Worm (Caenorhabditis elegans): Measurements from ENCODE around the gene C41C4.9.

Gene C41C4.9

ce11 chrII:8106921-8107695 lies at the start of gene C41C4.9, which contains the start of gene chst-1:
Gene C41C4.9 (plus strand): TSS chrII:8107645.
Gene chst-1 (minus strand): TSS chrII:8106971.
- TF ChIP-seq him-1 (tag; optimal IDR thresholded peaks at IDR 0.05) (peak; percentile 19), W03F9.2 (tag; optimal IDR thresholded peaks at IDR 0.05) (no peak), dao-5 (tag; optimal IDR thresholded peaks at IDR 0.05) (peak; percentile 90)

- no peak for TF ChIP-seq dao-5 (tag; optimal IDR thresholded peaks at IDR 0.05)
- TF ChIP-seq W03F9.2 (tag; optimal IDR thresholded peaks at IDR 0.05), result no peak
- no peak for TF ChIP-seq him-1 (tag; optimal IDR thresholded peaks at IDR 0.05)
Measured at ce11 chrII:8057911-8058310, 49.5 kb upstream of the C41C4.9 start.

- TF ChIP-seq W03F9.2 (tag; optimal IDR thresholded peaks at IDR 0.05), result no peak
- no peak for TF ChIP-seq dao-5 (tag; optimal IDR thresholded peaks at IDR 0.05)
- TF ChIP-seq him-1 (tag; optimal IDR thresholded peaks at IDR 0.05), result no peak
Measured at ce11 chrII:8058769-8059168, 48.7 kb upstream of the C41C4.9 start, which contains the start of gene T05H10.8. Gene T05H10.8 (plus strand): TSS chrII:8059069.

- TF ChIP-seq W03F9.2 (tag; optimal IDR thresholded peaks at IDR 0.05) (no peak), him-1 (tag; optimal IDR thresholded peaks at IDR 0.05) (no peak), dao-5 (tag; optimal IDR thresholded peaks at IDR 0.05) (no peak)
Measured at ce11 chrII:8059532-8059931, 47.9 kb upstream of the C41C4.9 start.

ce11 chrII:8062334-8062791 lies 45.1 kb upstream of the C41C4.9 start, which contains the start of gene ufd-2:
Gene ufd-2 (plus strand): TSS chrII:8062741.
- TF ChIP-seq W03F9.2 (tag; optimal IDR thresholded peaks at IDR 0.05) (peak; percentile 66), dao-5 (tag; optimal IDR thresholded peaks at IDR 0.05) (no peak)

ce11 chrII:8065985-8066384 lies 41.5 kb upstream of the C41C4.9 start, which contains the start of gene pdha-1:
Gene pdha-1 (plus strand): TSS chrII:8066285.
- TF ChIP-seq him-1 (tag; optimal IDR thresholded peaks at IDR 0.05) (no peak), W03F9.2 (tag; optimal IDR thresholded peaks at IDR 0.05) (no peak), dao-5 (tag; optimal IDR thresholded peaks at IDR 0.05) (no peak)

- TF ChIP-seq W03F9.2 (tag; optimal IDR thresholded peaks at IDR 0.05) (no peak), him-1 (tag; optimal IDR thresholded peaks at IDR 0.05) (no peak), dao-5 (tag; optimal IDR thresholded peaks at IDR 0.05) (no peak)
Measured at ce11 chrII:8071012-8071625, 36.3 kb upstream of the C41C4.9 start.

ce11 chrII:8071801-8072544 lies 35.5 kb upstream of the C41C4.9 start:
- peak; percentile 31 for TF ChIP-seq him-1 (tag; optimal IDR thresholded peaks at IDR 0.05)
- no peak for TF ChIP-seq dao-5 (tag; optimal IDR thresholded peaks at IDR 0.05)

ce11 chrII:8073222-8073621 lies 34.2 kb upstream of the C41C4.9 start, which contains the start of gene gpcp-2:
Gene gpcp-2 (minus strand): TSS chrII:8073374.
- TF ChIP-seq him-1 (tag; optimal IDR thresholded peaks at IDR 0.05) (no peak), dao-5 (tag; optimal IDR thresholded peaks at IDR 0.05) (no peak), W03F9.2 (tag; optimal IDR thresholded peaks at IDR 0.05) (no peak)

- TF ChIP-seq W03F9.2 (tag; optimal IDR thresholded peaks at IDR 0.05) (no peak), him-1 (tag; optimal IDR thresholded peaks at IDR 0.05) (no peak), dao-5 (tag; optimal IDR thresholded peaks at IDR 0.05) (no peak)
Measured at ce11 chrII:8074058-8074457, 33.4 kb upstream of the C41C4.9 start.

ce11 chrII:8075324-8075810 lies 32.1 kb upstream of the C41C4.9 start, which contains the start of gene K02C4.2:
Gene K02C4.2 (plus strand): TSS chrII:8075760.
- TF ChIP-seq W03F9.2 (tag; optimal IDR thresholded peaks at IDR 0.05) (peak; percentile 46), dao-5 (tag; optimal IDR thresholded peaks at IDR 0.05) (peak; percentile 83), him-1 (tag; optimal IDR thresholded peaks at IDR 0.05) (peak; percentile 13)

ce11 chrII:8078041-8078440 lies 29.4 kb upstream of the C41C4.9 start, which contains the start of gene K02C4.5:
Gene K02C4.5 (plus strand): TSS chrII:8078435.
- no peak for TF ChIP-seq W03F9.2 (tag; optimal IDR thresholded peaks at IDR 0.05)
- no peak for TF ChIP-seq him-1 (tag; optimal IDR thresholded peaks at IDR 0.05)
- no peak for TF ChIP-seq dao-5 (tag; optimal IDR thresholded peaks at IDR 0.05)

- TF ChIP-seq W03F9.2 (tag; optimal IDR thresholded peaks at IDR 0.05) (peak; percentile 72), dao-5 (tag; optimal IDR thresholded peaks at IDR 0.05) (no peak)
Measured at ce11 chrII:8086803-8087202, 20.6 kb upstream of the C41C4.9 start, which contains the start of gene K02C4.3. Gene K02C4.3 (minus strand): TSS chrII:8086853.

Measured in whole organism, L4/young adult.